Worm (Caenorhabditis elegans) whole organism, mixed stage, embryonic: Measurements from ENCODE around the gene ceh-18.
A peak's percentile ranks its signal among the peaks of the same experiment; 100 is the strongest.

ENCODE experiments used
- M03D4.4 ChIP-seq: sonication (generic microtip); optimal IDR thresholded peaks from 2 replicates; lab custom pipeline; 2017; ENCODE audit warnings: mild to moderate bottlenecking, missing genetic modification characterization, missing compliant biosample characterization
- bed-3 ChIP-seq: fragments of 200-800 bp; sonication (Bioruptor generic); optimal IDR thresholded peaks from 3 replicates; lab custom pipeline; 2018; ENCODE audit warnings: mild to moderate bottlenecking, missing genetic modification characterization, moderate library complexity, missing compliant biosample characterization
- blmp-1 ChIP-seq: fragments of 150-350 bp; optimal IDR thresholded peaks from 2 replicates; lab custom pipeline; 2014; ENCODE audit warnings: missing biosample characterization, missing genetic modification characterization
- ceh-43 ChIP-seq: fragments of 200-800 bp; sonication (Bioruptor generic); optimal IDR thresholded peaks from 2 replicates; lab custom pipeline; 2018; ENCODE audit warnings: mild to moderate bottlenecking, missing genetic modification characterization, moderate library complexity, missing compliant biosample characterization
- ceh-83 ChIP-seq: fragments of 200-800 bp; sonication (Bioruptor generic); optimal IDR thresholded peaks from 2 replicates; lab custom pipeline; 2018; ENCODE audit warnings: mild to moderate bottlenecking, missing genetic modification characterization, missing compliant biosample characterization
- ces-1 ChIP-seq: fragments of 150-350 bp; optimal IDR thresholded peaks from 2 replicates; lab custom pipeline; 2014; ENCODE audit warnings: missing biosample characterization, missing genetic modification reagents, missing genetic modification characterization
- drap-1 ChIP-seq: fragments of 200-800 bp; sonication (Bioruptor generic); optimal IDR thresholded peaks from 3 replicates; lab custom pipeline; 2018; ENCODE audit warnings: mild to moderate bottlenecking, missing genetic modification characterization, missing compliant biosample characterization
- elt-1 ChIP-seq: sonication (generic microtip); optimal IDR thresholded peaks from 2 replicates; lab custom pipeline; 2017; ENCODE audit warnings: missing genetic modification characterization, mild to moderate bottlenecking, missing compliant biosample characterization, antibody characterized with exemption, moderate library complexity, borderline replicate concordance; ENCODE audit not compliant: insufficient read depth
- elt-3 ChIP-seq: fragments of 150-350 bp; optimal IDR thresholded peaks from 2 replicates; lab custom pipeline; 2014; ENCODE audit warnings: missing biosample characterization, missing genetic modification characterization
- flh-1 ChIP-seq: fragments of 200-800 bp; sonication (Bioruptor generic); optimal IDR thresholded peaks from 2 replicates; lab custom pipeline; 2018; ENCODE audit warnings: mild to moderate bottlenecking, missing genetic modification characterization, moderate library complexity, missing compliant biosample characterization
- ham-2 ChIP-seq: fragments of 200-800 bp; sonication (Bioruptor generic); optimal IDR thresholded peaks from 2 replicates; lab custom pipeline; 2018; ENCODE audit warnings: mild to moderate bottlenecking, missing genetic modification characterization, missing compliant biosample characterization
- hlh-1 ChIP-seq: fragments of 150-350 bp; optimal IDR thresholded peaks from 2 replicates; lab custom pipeline; 2014; ENCODE audit warnings: missing biosample characterization, missing genetic modification reagents, missing genetic modification characterization
- lin-13 ChIP-seq: fragments of 150-350 bp; optimal IDR thresholded peaks from 2 replicates; lab custom pipeline; 2014; ENCODE audit warnings: missing biosample characterization, missing genetic modification characterization
- lin-32 ChIP-seq: fragments of 200-800 bp; sonication (Bioruptor generic); optimal IDR thresholded peaks from 2 replicates; lab custom pipeline; 2018; ENCODE audit warnings: mild to moderate bottlenecking, missing genetic modification characterization, missing compliant biosample characterization
- lsy-2 ChIP-seq: fragments of 150-350 bp; optimal IDR thresholded peaks from 2 replicates; lab custom pipeline; 2014; ENCODE audit warnings: missing biosample characterization, missing genetic modification characterization
- mab-5 ChIP-seq: fragments of 150-350 bp; optimal IDR thresholded peaks from 2 replicates; lab custom pipeline; 2014; ENCODE audit warnings: missing biosample characterization, missing genetic modification characterization
- mep-1 ChIP-seq: fragments of 150-350 bp; optimal IDR thresholded peaks from 2 replicates; lab custom pipeline; 2017; ENCODE audit warnings: missing biosample characterization, missing genetic modification reagents, missing genetic modification characterization, inconsistent platforms
- mls-2 ChIP-seq: sonication (generic microtip); optimal IDR thresholded peaks from 2 replicates; lab custom pipeline; 2016; ENCODE audit warnings: mild to moderate bottlenecking, missing genetic modification characterization, moderate library complexity, missing compliant biosample characterization
- nhr-12 ChIP-seq: fragments of 150-350 bp; optimal IDR thresholded peaks from 2 replicates; lab custom pipeline; 2014; ENCODE audit warnings: missing biosample characterization, missing genetic modification characterization
- nhr-237 ChIP-seq: fragments of 150-350 bp; optimal IDR thresholded peaks from 2 replicates; lab custom pipeline; 2014; ENCODE audit warnings: missing biosample characterization, missing genetic modification characterization
- nhr-28 ChIP-seq: fragments of 150-350 bp; optimal IDR thresholded peaks from 2 replicates; lab custom pipeline; 2014; ENCODE audit warnings: missing biosample characterization, missing genetic modification characterization
- nhr-76 ChIP-seq: sonication (generic microtip); optimal IDR thresholded peaks from 2 replicates; lab custom pipeline; 2017; ENCODE audit warnings: missing biosample characterization, missing genetic modification characterization
- pha-4 ChIP-seq: fragments of 150-350 bp; optimal IDR thresholded peaks from 2 replicates; lab custom pipeline; 2018; ENCODE audit warnings: missing biosample characterization, missing genetic modification reagents, missing genetic modification characterization
- sem-2 ChIP-seq: fragments of 200-800 bp; sonication (Bioruptor generic); optimal IDR thresholded peaks from 2 replicates; lab custom pipeline; 2018; ENCODE audit warnings: mild to moderate bottlenecking, missing genetic modification characterization, missing compliant biosample characterization
- sptf-1 ChIP-seq: sonication (generic microtip); optimal IDR thresholded peaks from 2 replicates; lab custom pipeline; 2017; ENCODE audit warnings: mild to moderate bottlenecking, missing genetic modification characterization, moderate library complexity, missing compliant biosample characterization
- tbx-8 ChIP-seq: fragments of 200-800 bp; sonication (Bioruptor generic); optimal IDR thresholded peaks from 2 replicates; lab custom pipeline; 2018; ENCODE audit warnings: mild to moderate bottlenecking, missing genetic modification characterization, moderate library complexity, missing compliant biosample characterization
- unc-120 ChIP-seq: sonication (generic microtip); optimal IDR thresholded peaks from 2 replicates; lab custom pipeline; 2017; ENCODE audit warnings: missing genetic modification characterization, missing compliant biosample characterization; ENCODE audit not compliant: poor library complexity, severe bottlenecking
- unc-62 ChIP-seq: fragments of 150-350 bp; optimal IDR thresholded peaks from 2 replicates; lab custom pipeline; 2014; ENCODE audit warnings: missing biosample characterization, missing genetic modification reagents, missing genetic modification characterization
- zip-8 ChIP-seq: fragments of 150-350 bp; optimal IDR thresholded peaks from 2 replicates; lab custom pipeline; 2014; ENCODE audit warnings: missing biosample characterization, missing genetic modification characterization
- ztf-11 ChIP-seq: fragments of 150-350 bp; optimal IDR thresholded peaks from 2 replicates; lab custom pipeline; 2014; ENCODE audit warnings: missing biosample characterization, missing genetic modification characterization

Gene ceh-18

DNA sequence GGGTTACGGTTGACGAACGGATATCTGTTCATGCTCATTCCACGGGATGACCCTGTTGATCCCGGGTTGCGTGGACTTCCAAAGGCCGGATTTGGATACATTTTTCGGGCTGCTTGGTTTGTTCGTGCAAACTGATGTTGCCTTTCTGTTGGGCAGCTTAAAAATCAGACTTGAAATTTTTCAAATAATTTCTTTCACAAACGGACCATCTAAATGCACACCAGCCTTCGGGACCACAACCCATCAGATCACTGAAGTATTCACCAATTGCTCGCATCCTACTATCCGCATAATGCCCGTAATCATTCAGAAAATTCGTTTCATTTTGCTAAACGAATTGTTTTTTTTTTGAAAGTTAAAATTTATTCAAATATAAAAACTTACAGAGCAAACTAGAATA, 38.0 kb upstream of the ceh-18 start, which contains the start of gene F47F2.3:
Gene F47F2.3, minus strand, starts transcription at position 101 of the 400 bp plus-strand sequence.
- TF ChIP-seq ham-2, result no peak
- no peak for TF ChIP-seq ces-1 (GFP tag; lab: Kevin White, UChicago)
- no peak for TF ChIP-seq nhr-12 (tag; lab: Kevin White, UChicago)
- TF ChIP-seq nhr-28 (tag; lab: Kevin White, UChicago), result no peak
- TF ChIP-seq tbx-8, result no peak
- TF ChIP-seq ztf-11 (tag; lab: Kevin White, UChicago), result no peak
- TF ChIP-seq flh-1 (GFP tag; lab: Kevin White, UChicago), result no peak
- no peak for TF ChIP-seq hlh-1
- TF ChIP-seq ceh-43 (GFP tag; lab: Kevin White, UChicago), result no peak
- TF ChIP-seq sem-2 (GFP tag; lab: Kevin White, UChicago), result no peak
- TF ChIP-seq zip-8, result no peak

DNA sequence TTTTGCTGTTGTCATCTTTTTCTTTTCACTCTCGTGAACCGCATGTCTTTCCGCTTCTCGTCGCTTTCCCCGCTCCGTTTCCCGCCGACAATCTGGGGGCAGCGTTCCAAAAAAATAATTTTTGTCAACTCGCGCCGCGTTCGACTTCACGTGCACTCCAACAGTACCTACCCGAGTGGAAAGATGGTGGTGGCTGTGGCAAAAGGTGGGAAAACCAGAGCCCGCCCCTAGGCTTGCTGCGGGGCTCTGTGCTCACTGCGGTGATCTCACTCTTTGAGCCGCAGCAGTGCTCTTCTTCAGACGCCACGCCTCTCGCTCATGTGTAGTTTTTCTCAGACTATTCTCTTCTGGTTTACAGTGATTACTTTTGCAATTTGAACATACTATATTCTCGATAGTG, 30.0 kb upstream of the ceh-18 start:
- TF ChIP-seq unc-62 (GFP tag; lab: Kevin White, UChicago) (no peak), elt-1 (tag; lab: Kevin White, UChicago) (no peak), bed-3 (GFP tag; lab: Kevin White, UChicago) (no peak), mep-1 (no peak), nhr-237 (tag; lab: Kevin White, UChicago) (no peak), hlh-1 (no peak), flh-1 (GFP tag; lab: Kevin White, UChicago) (no peak)

DNA sequence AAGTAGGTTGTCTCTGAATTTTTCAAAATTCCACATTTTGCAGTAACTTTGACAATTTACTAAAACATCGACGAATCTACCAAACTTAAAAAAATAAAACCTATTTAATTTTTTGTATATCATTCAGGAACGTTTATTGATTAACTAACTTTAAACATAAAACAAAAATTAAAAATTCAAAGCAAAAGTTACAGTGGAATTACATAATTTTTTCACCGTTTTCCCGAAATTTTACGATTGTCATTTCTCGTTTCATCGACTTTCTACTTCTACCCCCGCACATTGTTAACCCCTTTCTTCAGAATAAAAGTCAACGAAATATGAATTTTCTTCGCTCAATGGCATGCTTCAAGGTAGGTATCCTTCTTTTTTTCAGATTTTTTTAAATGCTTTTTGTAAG, 20.6 kb upstream of the ceh-18 start, which contains the start of gene F47F2.1:
Gene F47F2.1, plus strand, starts transcription at position 301 of the 400 bp plus-strand sequence.
- TF ChIP-seq nhr-12 (tag; lab: Kevin White, UChicago) (no peak), pha-4 (tag; lab: Kevin White, UChicago) (no peak), elt-3 (tag; lab: Kevin White, UChicago) (no peak), mab-5 (tag; lab: Kevin White, UChicago) (no peak), nhr-28 (tag; lab: Kevin White, UChicago) (no peak), M03D4.4 (tag; lab: Kevin White, UChicago) (no peak), blmp-1 (tag; lab: Kevin White, UChicago) (no peak), mls-2 (tag; lab: Kevin White, UChicago) (no peak), flh-1 (GFP tag; lab: Kevin White, UChicago) (no peak), sem-2 (GFP tag; lab: Kevin White, UChicago) (no peak), ham-2 (no peak), ces-1 (GFP tag; lab: Kevin White, UChicago) (no peak), unc-120 (tag; lab: Kevin White, UChicago) (no peak)

DNA sequence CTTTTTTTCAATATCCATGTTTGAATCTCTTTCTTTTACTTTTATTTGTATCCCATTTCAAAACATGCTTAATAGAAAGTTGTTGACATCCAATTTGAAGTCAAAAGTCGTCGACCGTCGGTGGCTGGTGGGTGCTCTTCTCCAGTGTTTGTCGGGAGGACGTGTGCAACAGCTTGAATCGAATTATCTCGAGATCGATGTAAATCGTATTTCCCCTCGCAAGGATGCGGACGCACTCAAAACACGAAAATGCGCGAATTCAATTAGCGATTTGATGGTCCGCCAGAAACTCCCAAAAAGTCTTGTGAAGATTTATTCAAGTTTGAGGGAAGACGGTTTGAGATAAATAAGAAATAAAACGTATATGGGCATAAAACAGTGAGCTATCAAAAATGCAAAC, 18.1 kb upstream of the ceh-18 start:
- TF ChIP-seq zip-8 (no peak), ztf-11 (tag; lab: Kevin White, UChicago) (no peak), ces-1 (GFP tag; lab: Kevin White, UChicago) (peak; percentile 99)
- TF ChIP-seq, all 35 proteins: peak for 1

DNA sequence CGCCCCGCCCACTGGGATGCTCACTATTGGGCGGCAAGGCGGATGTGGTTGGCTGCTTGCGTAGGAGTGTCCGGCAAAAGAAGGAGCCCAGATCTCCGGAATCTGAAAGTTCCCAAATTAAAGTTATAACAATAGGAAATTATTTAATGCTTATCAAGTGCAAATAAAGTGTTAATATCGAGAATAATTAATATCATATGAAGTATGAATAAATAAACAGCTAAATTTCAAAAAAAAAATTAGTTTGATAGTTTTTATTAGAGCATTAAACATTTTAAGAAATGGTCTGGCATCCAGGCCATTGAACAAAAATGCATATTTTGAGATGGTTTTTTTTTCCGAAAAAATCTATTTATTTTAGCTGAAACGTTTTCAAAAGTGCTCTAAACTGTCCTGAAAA, 15.8 kb upstream of the ceh-18 start, which contains the start of gene lim-4:
Gene lim-4, minus strand, starts transcription at position 101 of the 400 bp plus-strand sequence.
- TF ChIP-seq lin-32 (no peak), elt-3 (tag; lab: Kevin White, UChicago) (no peak), zip-8 (no peak), ztf-11 (tag; lab: Kevin White, UChicago) (no peak), ces-1 (GFP tag; lab: Kevin White, UChicago) (no peak)

DNA sequence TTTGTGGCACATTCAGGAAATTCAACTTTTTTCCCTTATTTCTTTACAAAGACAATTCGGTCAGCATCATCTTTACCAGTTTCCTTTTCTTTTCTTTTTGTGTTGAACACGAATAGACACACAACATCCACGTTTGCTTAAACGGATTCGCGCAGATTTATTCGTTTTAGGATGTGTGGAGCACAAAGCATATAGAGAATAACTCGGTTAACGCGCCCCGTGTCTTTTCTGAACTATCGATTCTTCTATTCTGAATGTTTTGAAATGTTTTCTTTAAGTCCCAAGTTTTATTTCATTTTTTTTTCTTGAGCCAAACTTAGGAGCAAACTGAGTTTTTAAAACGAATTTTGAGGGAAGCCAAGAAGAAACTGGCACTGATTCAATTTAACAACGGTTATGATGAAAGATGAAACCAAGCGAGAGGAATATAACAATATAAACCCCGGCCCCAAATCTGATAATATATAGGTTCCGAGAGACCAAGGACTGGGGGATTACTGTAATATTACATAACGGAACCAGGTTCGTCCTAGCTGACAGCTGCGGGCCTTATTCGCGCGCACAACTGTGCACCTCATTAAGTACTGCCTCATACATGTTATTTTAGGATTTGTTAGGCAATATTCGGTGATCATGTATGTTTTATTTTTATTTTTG, 14.1 kb upstream of the ceh-18 start:
- TF ChIP-seq ces-1 (GFP tag; lab: Kevin White, UChicago), result peak; percentile 94
- no peak for TF ChIP-seq nhr-76 (tag; lab: Kevin White, UChicago)
- no peak for TF ChIP-seq lsy-2 (tag; lab: Kevin White, UChicago)

DNA sequence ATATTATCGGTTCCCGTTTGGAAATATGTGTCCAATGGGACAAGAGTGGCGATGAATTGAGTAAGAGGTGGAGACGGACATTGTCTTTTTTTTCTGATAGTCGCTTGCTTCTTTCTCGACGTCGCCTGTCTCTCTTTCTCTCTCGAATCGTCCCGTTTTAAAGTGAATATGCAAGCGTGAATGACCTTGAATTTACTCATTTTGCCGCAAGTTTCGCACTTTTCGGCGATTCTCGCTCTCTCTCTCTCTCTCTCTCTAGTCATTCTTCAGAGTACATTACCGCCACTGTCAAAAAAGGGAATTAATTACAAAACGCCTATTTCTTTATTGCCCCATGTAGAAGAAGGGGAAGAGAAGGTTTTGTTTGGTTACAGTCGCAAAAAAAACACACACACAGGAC, 10.2 kb upstream of the ceh-18 start:
- TF ChIP-seq ztf-11 (tag; lab: Kevin White, UChicago) (no peak), drap-1 (GFP tag; lab: Kevin White, UChicago) (no peak), nhr-28 (tag; lab: Kevin White, UChicago) (no peak), mab-5 (tag; lab: Kevin White, UChicago) (no peak), mep-1 (no peak), sptf-1 (tag; lab: Kevin White, UChicago) (no peak), ces-1 (GFP tag; lab: Kevin White, UChicago) (no peak), lin-13 (tag; lab: Kevin White, UChicago) (no peak), nhr-237 (tag; lab: Kevin White, UChicago) (no peak), elt-3 (tag; lab: Kevin White, UChicago) (no peak), blmp-1 (tag; lab: Kevin White, UChicago) (no peak), ceh-83 (GFP tag; lab: Kevin White, UChicago) (no peak), elt-1 (tag; lab: Kevin White, UChicago) (no peak), zip-8 (no peak), lsy-2 (tag; lab: Kevin White, UChicago) (no peak), nhr-12 (tag; lab: Kevin White, UChicago) (no peak), tbx-8 (no peak)
